Worm (Caenorhabditis elegans) whole organism, L4 larva: ENCODE data around the gene ska-3.
"Not testable (repeated sequence)": the region's sequence is repeated elsewhere in the genome, so short reads cannot be mapped to it uniquely, and the experiment has no call there.

Experiments used
- R02D3.7 ChIP-seq: fragments of 150-350 bp; sonication (generic microtip); optimal IDR thresholded peaks from 3 replicates; lab custom pipeline; 2014; ENCODE audit warnings: missing biosample characterization, missing genetic modification characterization
- ama-1 ChIP-seq: fragments of 150-350 bp; optimal IDR thresholded peaks from 2 replicates; lab custom pipeline; 2014; ENCODE audit warnings: inconsistent platforms, mixed read lengths
- nhr-10 ChIP-seq: fragments of 150-350 bp; optimal IDR thresholded peaks from 2 replicates; lab custom pipeline; 2014; ENCODE audit warnings: missing biosample characterization, missing genetic modification characterization
- nhr-28 ChIP-seq: fragments of 150-350 bp; optimal IDR thresholded peaks from 2 replicates; lab custom pipeline; 2014; ENCODE audit warnings: missing biosample characterization, missing genetic modification characterization
- skn-1 ChIP-seq: fragments of 150-350 bp; optimal IDR thresholded peaks from 2 replicates; lab custom pipeline; 2014; ENCODE audit warnings: missing biosample characterization, missing genetic modification characterization
- zip-2 ChIP-seq: fragments of 150-350 bp; optimal IDR thresholded peaks from 2 replicates; lab custom pipeline; 2014; ENCODE audit warnings: missing biosample characterization, missing genetic modification characterization

DNA sequence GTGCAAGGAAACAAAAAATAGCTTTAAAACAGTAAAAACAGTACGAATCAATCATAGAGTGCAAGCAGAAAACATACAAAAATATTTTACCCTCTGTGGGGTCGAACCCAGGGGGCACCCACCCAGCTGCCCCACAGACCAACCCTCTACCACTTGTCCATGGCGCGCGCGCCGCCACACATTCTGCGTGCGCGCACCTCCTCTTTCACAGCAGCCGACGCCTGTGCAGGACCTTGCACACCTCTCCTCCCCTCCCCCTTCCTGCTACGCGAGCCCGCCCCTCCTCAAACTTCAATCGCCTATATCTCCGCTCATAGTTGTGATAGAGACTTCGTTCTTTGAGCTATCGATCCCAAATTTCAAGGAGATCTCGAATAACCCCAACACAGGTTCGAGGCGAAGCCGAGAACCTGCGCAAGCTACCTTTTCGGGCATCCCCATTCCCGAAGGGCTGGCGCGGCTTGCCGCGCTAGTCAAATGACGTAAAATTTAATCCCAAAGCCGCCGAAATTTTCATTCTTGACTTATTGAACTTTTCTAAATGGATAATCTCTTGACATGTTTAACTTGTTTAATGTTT is 41.4 kb downstream of the ska-3 start:
- TF ChIP-seq skn-1 (tag; lab: Kevin White, UChicago); nhr-28 (tag; lab: Kevin White, UChicago); R02D3.7 (tag; lab: Kevin White, UChicago); zip-2 (tag; lab: Kevin White, UChicago); nhr-10 (tag; lab: Kevin White, UChicago); ama-1 (lab: Kevin White, UChicago): not testable (repeated sequence)
